Worm (Caenorhabditis elegans) whole organism, L4/young adult: ENCODE results near the gene F45G2.9.

Experiments used
- W03F9.2 ChIP-seq: fragments of 150-350 bp; optimal IDR thresholded peaks from 2 replicates; lab custom pipeline; 2014; ENCODE audit warnings: missing biosample characterization, missing genetic modification characterization
- dao-5 ChIP-seq: sonication (generic microtip); optimal IDR thresholded peaks from 2 replicates; lab custom pipeline; 2016; ENCODE audit warnings: missing genotype, missing genetic modification characterization, moderate library complexity, missing compliant biosample characterization
- him-1 ChIP-seq: sonication (generic microtip); optimal IDR thresholded peaks from 2 replicates; lab custom pipeline; 2016; ENCODE audit warnings: missing genotype, missing genetic modification reagents, missing genetic modification characterization, missing compliant biosample characterization

ce11 chrIII:13404418-13404817 is 32.3 kb downstream of the F45G2.9 start, which contains the start of gene ttr-52:
- TF ChIP-seq W03F9.2 (tag; lab: Kevin White, UChicago): no peak
- TF ChIP-seq him-1 (tag; lab: Kevin White, UChicago): no peak
- no peak for TF ChIP-seq dao-5
